Fruit fly (Drosophila melanogaster): ENCODE measurements around the gene CG14315.
A peak's percentile ranks its signal among the peaks of the same experiment; 100 is the strongest.

- peak; percentile 53 for TF ChIP-seq CG15479 (GFP tag; optimal IDR thresholded peaks at IDR 0.05)
- TF ChIP-seq CG6854 (GFP tag; optimal IDR thresholded peaks at IDR 0.05), result no peak
- no peak for TF ChIP-seq pan (optimal IDR thresholded peaks at IDR 0.05)
- TF ChIP-seq pan (GFP tag; optimal IDR thresholded peaks at IDR 0.05 in 1 of 2, IDR thresholded peaks at IDR 0.05 in 1 of 2), result peak in 1 of 2 experiments; percentile 9
- 0 out of 2 replicates have a peak, but pooled peaks have one; percentile 22 for TF ChIP-seq unc-4 (GFP tag; IDR thresholded peaks at IDR 0.05; ENCODE audit: partially characterized antibody)
- no peak for TF ChIP-seq ems (GFP tag; optimal IDR thresholded peaks at IDR 0.05)
- no peak for TF ChIP-seq Ada2b (GFP tag; IDR thresholded peaks at IDR 0.05)
- no peak for TF ChIP-seq pb (GFP tag; optimal IDR thresholded peaks at IDR 0.05)
- no peak for TF ChIP-seq CG14050 (GFP tag; IDR thresholded peaks at IDR 0.05)
- no peak for TF ChIP-seq bbx (GFP tag; IDR thresholded peaks at IDR 0.05; ENCODE audit: partially characterized antibody)
- TF ChIP-seq rib (GFP tag; IDR thresholded peaks at IDR 0.05), result peak; percentile 81; the same call in 1 of the 2 replicates
These were observed 9.1 kb downstream of the CG14315 start, which contains the start of gene wrd for dm6 chr3R:18167416-18168237.

Measured in whole organism, embryonic.